Worm (Caenorhabditis elegans): ENCODE data around the gene srh-240.

- no peak for TF ChIP-seq sea-2 (GFP tag; optimal IDR thresholded peaks at IDR 0.05)
- no peak for TF ChIP-seq ama-1 (optimal IDR thresholded peaks at IDR 0.05)
- no peak for TF ChIP-seq snpc-4 (tag; optimal IDR thresholded peaks at IDR 0.05)
These were observed 10.4 kb downstream of the srh-240 start, which contains the start of gene folt-2 for ce11 chrV:2875422-2875821.

Data from whole organism, L3 larva.